Worm (Caenorhabditis elegans) whole organism, L1 larva: ENCODE measurements around the gene W02D7.8.

ENCODE experiments used
- elt-2 ChIP-seq: sonication (generic microtip); optimal IDR thresholded peaks from 2 replicates; lab custom pipeline; 2016; ENCODE audit warnings: missing genetic modification characterization, mild to moderate bottlenecking, inconsistent platforms, missing compliant biosample characterization, missing genetic modification reagents
- fos-1 ChIP-seq: fragments of 150-350 bp; optimal IDR thresholded peaks from 2 replicates; lab custom pipeline; 2014; ENCODE audit warnings: missing biosample characterization, missing genetic modification characterization
- lin-13 ChIP-seq: fragments of 150-350 bp; optimal IDR thresholded peaks from 2 replicates; lab custom pipeline; 2014; ENCODE audit warnings: missing biosample characterization, missing genetic modification reagents, missing genetic modification characterization
- lin-35 ChIP-seq, 2 experiments: fragments of 150-350 bp; optimal IDR thresholded peaks; 2 replicates each; lab custom pipeline; 2014; ENCODE audit warnings: missing biosample characterization in 2 of 2, missing genetic modification characterization in 2 of 2, missing genetic modification reagents in 2 of 2
- mep-1 ChIP-seq: fragments of 150-350 bp; optimal IDR thresholded peaks from 2 replicates; lab custom pipeline; 2014; ENCODE audit warnings: missing biosample characterization, missing genetic modification characterization
- pag-3 ChIP-seq: sonication (generic microtip); optimal IDR thresholded peaks from 2 replicates; lab custom pipeline; 2017; ENCODE audit warnings: missing genetic modification characterization, mild to moderate bottlenecking, missing compliant biosample characterization, antibody characterized with exemption, borderline replicate concordance; ENCODE audit not compliant: insufficient read depth
- pqm-1 ChIP-seq: sonication (generic microtip); optimal IDR thresholded peaks from 3 replicates; lab custom pipeline; 2017; ENCODE audit warnings: missing biosample characterization, missing genetic modification characterization
- rnt-1 ChIP-seq: sonication (generic microtip); optimal IDR thresholded peaks from 2 replicates; lab custom pipeline; 2016; ENCODE audit warnings: mild to moderate bottlenecking, missing genetic modification characterization, moderate library complexity, missing compliant biosample characterization
- ztf-4 ChIP-seq: fragments of 150-350 bp; optimal IDR thresholded peaks from 2 replicates; lab custom pipeline; 2014; ENCODE audit warnings: missing biosample characterization, missing genetic modification characterization

DNA sequence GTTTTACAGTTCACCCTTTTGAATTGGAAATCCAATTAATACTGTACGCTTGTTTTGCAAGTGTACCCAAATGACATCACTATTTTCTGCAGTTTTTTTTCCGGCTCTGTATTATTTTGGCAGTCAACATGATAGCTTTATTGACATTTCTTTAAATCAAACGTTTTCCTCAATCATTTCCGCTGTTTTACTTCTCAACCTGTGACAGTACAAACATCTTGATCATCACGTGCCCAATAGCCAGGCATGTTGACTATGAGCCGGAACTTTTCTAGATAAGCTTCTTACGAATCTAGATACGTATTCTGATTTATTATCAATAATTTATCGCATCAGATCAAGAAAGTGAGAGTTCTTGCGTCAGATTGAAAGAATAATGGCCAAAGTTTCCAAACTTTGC is 36.4 kb downstream of the W02D7.8 start:
- TF ChIP-seq fos-1 (tag; lab: Kevin White, UChicago) (no peak), ztf-4 (no peak), pqm-1 (tag; lab: Kevin White, UChicago) (no peak), lin-13 (GFP tag; lab: Kevin White, UChicago) (no peak), mep-1 (tag; lab: Kevin White, UChicago) (no peak), elt-2 (tag; lab: Kevin White, UChicago) (peak; percentile 97), pag-3 (no peak), rnt-1 (tag; lab: Kevin White, UChicago) (no peak), lin-35 (GFP tag; optimal IDR thresholded peaks at IDR 0.05; lab: Kevin White, UChicago) (peak in 1 of 2 experiments; percentile 6)
